Worm (Caenorhabditis elegans) whole organism, L1 larva: Measurements from ENCODE around the gene grd-6.

Experiments
- pag-3 ChIP-seq: sonication (generic microtip); optimal IDR thresholded peaks from 2 replicates; lab custom pipeline; 2017; ENCODE audit warnings: missing genetic modification characterization, mild to moderate bottlenecking, missing compliant biosample characterization, antibody characterized with exemption, borderline replicate concordance; ENCODE audit not compliant: insufficient read depth
- pax-3 ChIP-seq: fragments of 200-800 bp; sonication (Bioruptor generic); optimal IDR thresholded peaks from 2 replicates; lab custom pipeline; 2018; ENCODE audit warnings: mild to moderate bottlenecking, missing genetic modification characterization, moderate library complexity, missing compliant biosample characterization

- peak; percentile 57 for TF ChIP-seq pax-3 (tag; lab: Kevin White, UChicago)
- no peak for TF ChIP-seq pag-3 (tag; lab: Kevin White, UChicago)
These were observed 51.0 kb downstream of the grd-6 start for ce11 chrV:9272624-9273023.
